Worm (Caenorhabditis elegans): Measurements from ENCODE around the gene H20J04.1.

H20J04.1 gene

ce11 chrII:4405358-4405757 is 49.9 kb downstream of the H20J04.1 start, which contains the start of gene ZK430.5:
Gene ZK430.5, plus strand, starts transcription at chrII:4405658.
- TF ChIP-seq nhr-120 (GFP tag; IDR thresholded peaks at IDR 0.05) = no peak
- TF ChIP-seq Y67H2A.10 (GFP tag; conservative IDR thresholded peaks at IDR 0.05) = no peak
- TF ChIP-seq madf-8 (GFP tag; conservative IDR thresholded peaks at IDR 0.05) = no peak
- no peak for TF ChIP-seq madf-3 (GFP tag; IDR thresholded peaks at IDR 0.05)
- TF ChIP-seq nhr-80 (tag; optimal IDR thresholded peaks at IDR 0.05) = no peak
- TF ChIP-seq nfya-2 (GFP tag; IDR thresholded peaks at IDR 0.05) = no peak
- TF ChIP-seq Y56A3A.18 (GFP tag; IDR thresholded peaks at IDR 0.05) = no peak
- TF ChIP-seq egrh-3 (GFP tag; IDR thresholded peaks at IDR 0.05) = no peak
- no peak for TF ChIP-seq attf-6 (GFP tag; IDR thresholded peaks at IDR 0.05)
- TF ChIP-seq B0336.3 (GFP tag; IDR thresholded peaks at IDR 0.05) = no peak
- TF ChIP-seq nhr-179 (tag; optimal IDR thresholded peaks at IDR 0.05) = no peak
- no peak for TF ChIP-seq ets-4 (GFP tag; optimal IDR thresholded peaks at IDR 0.05)

Data from whole organism, young adult.